Fruit fly (Drosophila melanogaster) whole organism, embryonic: ENCODE results near the gene CG42535.

Source experiments
- CG11456 ChIP-seq: fragments of 200-800 bp; sonication (Bioruptor generic); IDR thresholded peaks from 3 replicates; pipeline ENCODE4 v1.3.6; 2022; ENCODE audit warnings: missing biosample characterization, missing genetic modification characterization
- CG11560 ChIP-seq: fragments of 200-800 bp; sonication (Bioruptor generic); IDR thresholded peaks from 3 replicates; pipeline ENCODE4 v1.3.6; 2022; ENCODE audit warnings: missing biosample characterization, missing genetic modification characterization
- CG12391 ChIP-seq: fragments of 200-800 bp; sonication (Bioruptor generic); optimal IDR thresholded peaks from 3 replicates; lab custom pipeline; 2018; ENCODE audit warnings: missing biosample characterization, mild to moderate bottlenecking, missing genetic modification characterization, moderate library complexity
- CG14965 ChIP-seq: fragments of 200-800 bp; sonication (Bioruptor generic); optimal IDR thresholded peaks from 2 replicates; lab custom pipeline; 2016; ENCODE audit warnings: missing biosample characterization, missing genetic modification characterization, borderline replicate concordance
- CG16779 ChIP-seq: fragments of 200-800 bp; sonication (Bioruptor generic); IDR thresholded peaks from 2 replicates; pipeline ENCODE4 v1.3.6; 2022; ENCODE audit warnings: missing biosample characterization, missing genetic modification characterization
- CG16815 ChIP-seq: fragments of 200-800 bp; sonication (Bioruptor generic); optimal IDR thresholded peaks from 3 replicates; lab custom pipeline; 2017; ENCODE audit warnings: missing biosample characterization, mild to moderate bottlenecking, missing genetic modification characterization
- CG17186 ChIP-seq: fragments of 200-800 bp; sonication (Bioruptor generic); optimal IDR thresholded peaks from 3 replicates; lab custom pipeline; 2017; ENCODE audit warnings: missing biosample characterization, missing genetic modification reagents, missing genetic modification characterization
- CG1792 ChIP-seq: fragments of 200-800 bp; sonication (Bioruptor generic); optimal IDR thresholded peaks from 2 replicates; lab custom pipeline; 2016; ENCODE audit warnings: missing biosample characterization, missing genetic modification characterization
- CG18764 ChIP-seq: fragments of 200-800 bp; sonication (Bioruptor generic); optimal IDR thresholded peaks from 3 replicates; lab custom pipeline; 2016; ENCODE audit warnings: missing biosample characterization, missing genetic modification characterization
- CG30020 ChIP-seq: fragments of 200-800 bp; optimal IDR thresholded peaks from 2 replicates; lab custom pipeline; 2019; ENCODE audit warnings: missing biosample characterization, mild to moderate bottlenecking, missing genetic modification characterization, moderate library complexity
- CG3847 ChIP-seq: fragments of 200-800 bp; sonication (Bioruptor generic); IDR thresholded peaks from 2 replicates; pipeline ENCODE4 v1.3.6; 2022; ENCODE audit warnings: missing biosample characterization, missing genetic modification characterization
- CG43689 ChIP-seq: fragments of 200-800 bp; sonication (Bioruptor generic); IDR thresholded peaks from 2 replicates; pipeline ENCODE4 v1.3.6; 2022; ENCODE audit warnings: missing biosample characterization, missing genetic modification characterization
- CG4707 ChIP-seq: fragments of 200-800 bp; sonication (Bioruptor generic); optimal IDR thresholded peaks from 2 replicates; lab custom pipeline; 2018; ENCODE audit warnings: missing biosample characterization, mild to moderate bottlenecking, missing genetic modification characterization, moderate library complexity
- CG6254 ChIP-seq: fragments of 200-800 bp; sonication (Bioruptor generic); optimal IDR thresholded peaks from 3 replicates; lab custom pipeline; 2017; ENCODE audit warnings: mild to moderate bottlenecking, missing biosample characterization, missing genetic modification reagents, missing genetic modification characterization
- CG7357 ChIP-seq: fragments of 200-800 bp; sonication (Bioruptor generic); IDR thresholded peaks from 3 replicates; pipeline ENCODE4 v1.3.6; 2022; ENCODE audit warnings: missing biosample characterization, missing genetic modification characterization
- CG7928 ChIP-seq: fragments of 200-800 bp; sonication (Bioruptor generic); optimal IDR thresholded peaks from 2 replicates; lab custom pipeline; 2017; ENCODE audit warnings: missing biosample characterization, mild to moderate bottlenecking, missing genetic modification characterization
- CG8765 ChIP-seq: fragments of 200-800 bp; sonication (Bioruptor generic); IDR thresholded peaks from 2 replicates; pipeline ENCODE4 v1.3.6; 2022; ENCODE audit warnings: missing biosample characterization, missing genetic modification characterization
- CG9437 ChIP-seq: fragments of 200-800 bp; sonication (Bioruptor generic); optimal IDR thresholded peaks from 2 replicates; lab custom pipeline; 2018; ENCODE audit warnings: missing biosample characterization, mild to moderate bottlenecking, missing genetic modification characterization
- CkIIα-i1 ChIP-seq: fragments of 200-800 bp; sonication (Bioruptor generic); IDR thresholded peaks from 2 replicates; pipeline ENCODE4 v1.3.6; 2022; ENCODE audit warnings: missing biosample characterization, missing genetic modification characterization
- Dfd ChIP-seq, 2 experiments: fragments of >200 bp; optimal IDR thresholded peaks; 2 replicates each; lab custom pipeline; 2017; ENCODE audit warnings: missing biosample characterization in 2 of 2, missing genetic modification characterization in 2 of 2
- Dip3 ChIP-seq: fragments of 200-800 bp; sonication (Bioruptor generic); optimal IDR thresholded peaks from 3 replicates; lab custom pipeline; 2016; ENCODE audit warnings: missing biosample characterization, missing genetic modification characterization
- GATAe ChIP-seq: fragments of 200-800 bp; sonication (Bioruptor generic); conservative IDR thresholded peaks from 2 replicates; pipeline ENCODE4 v1.3.6; 2022; ENCODE audit warnings: missing biosample characterization, missing genetic modification characterization
- Jarid2 ChIP-seq: fragments of 200-800 bp; sonication (Bioruptor generic); optimal IDR thresholded peaks from 3 replicates; lab custom pipeline; 2017; ENCODE audit warnings: mild to moderate bottlenecking, missing biosample characterization, missing genetic modification reagents, missing genetic modification characterization
- MTF-1 ChIP-seq: fragments of 200-800 bp; sonication (Bioruptor generic); optimal IDR thresholded peaks from 2 replicates; lab custom pipeline; 2018; ENCODE audit warnings: missing biosample characterization, mild to moderate bottlenecking, missing genetic modification characterization, borderline replicate concordance
- NC2β ChIP-seq: fragments of 200-800 bp; sonication (Bioruptor generic); optimal IDR thresholded peaks from 2 replicates; lab custom pipeline; 2016; ENCODE audit warnings: missing biosample characterization, missing genetic modification characterization
- NK7.1 ChIP-seq: fragments of 200-800 bp; sonication (Bioruptor generic); optimal IDR thresholded peaks from 3 replicates; lab custom pipeline; 2016; ENCODE audit warnings: missing biosample characterization, missing genetic modification characterization
- Opbp ChIP-seq: fragments of 200-800 bp; sonication (Bioruptor generic); IDR thresholded peaks from 3 replicates; pipeline ENCODE4 v1.3.6; 2022; ENCODE audit warnings: missing biosample characterization, missing genetic modification characterization; ENCODE audit not compliant: partially characterized antibody
- Side ChIP-seq: fragments of 200-800 bp; sonication (Bioruptor generic); optimal IDR thresholded peaks from 2 replicates; lab custom pipeline; 2016; ENCODE audit warnings: missing biosample characterization, missing genetic modification characterization
- bbx ChIP-seq: fragments of 200-800 bp; sonication (Bioruptor generic); IDR thresholded peaks from 2 replicates; pipeline ENCODE4 v1.3.6; 2022; ENCODE audit warnings: missing biosample characterization, missing genetic modification characterization; ENCODE audit not compliant: partially characterized antibody
- br ChIP-seq: fragments of >200 bp; optimal IDR thresholded peaks from 2 replicates; lab custom pipeline; 2017
- chif ChIP-seq, 2 experiments: fragments of 200-800 bp; sonication (Bioruptor generic); optimal IDR thresholded peaks; 3 replicates each; lab custom pipeline; 2016; ENCODE audit warnings: missing biosample characterization in 2 of 2, missing genetic modification characterization in 2 of 2
- crol ChIP-seq: fragments of 200-800 bp; sonication (Bioruptor generic); IDR thresholded peaks from 2 replicates; pipeline ENCODE4 v1.3.6; 2022; ENCODE audit warnings: missing biosample characterization, missing genetic modification characterization
- dan ChIP-seq: fragments of 200-800 bp; sonication (Bioruptor generic); IDR thresholded peaks from 2 replicates; pipeline ENCODE4 v1.3.6; 2022; ENCODE audit warnings: missing biosample characterization, missing genetic modification characterization
- danr ChIP-seq: fragments of 200-800 bp; sonication (Bioruptor generic); IDR thresholded peaks from 2 replicates; pipeline ENCODE4 v1.3.6; 2022; ENCODE audit warnings: missing biosample characterization, missing genetic modification characterization
- dm ChIP-seq: fragments of 200-800 bp; sonication (Bioruptor generic); optimal IDR thresholded peaks from 3 replicates; lab custom pipeline; 2016; ENCODE audit warnings: missing biosample characterization, missing genetic modification characterization
- dmrt99B ChIP-seq: fragments of 200-800 bp; sonication (Bioruptor generic); optimal IDR thresholded peaks from 2 replicates; lab custom pipeline; 2018; ENCODE audit warnings: missing biosample characterization, mild to moderate bottlenecking, missing genetic modification characterization, moderate library complexity
- dysf ChIP-seq: fragments of 200-800 bp; sonication (Bioruptor generic); IDR thresholded peaks from 3 replicates; pipeline ENCODE4 v1.3.6; 2022; ENCODE audit warnings: missing biosample characterization, missing genetic modification characterization
- exex ChIP-seq: fragments of 200-800 bp; sonication (Bioruptor generic); optimal IDR thresholded peaks from 4 replicates; lab custom pipeline; 2018; ENCODE audit warnings: missing biosample characterization, mild to moderate bottlenecking, missing genetic modification characterization, moderate library complexity
- fd64A ChIP-seq: fragments of 200-800 bp; sonication (Bioruptor generic); optimal IDR thresholded peaks from 3 replicates; lab custom pipeline; 2018; ENCODE audit warnings: missing biosample characterization, mild to moderate bottlenecking, missing genetic modification characterization
- gsb ChIP-seq: fragments of 200-800 bp; sonication (Bioruptor generic); IDR thresholded peaks from 2 replicates; pipeline ENCODE4 v1.3.6; 2022; ENCODE audit warnings: missing biosample characterization, missing genetic modification characterization
- hb ChIP-seq: fragments of 200-800 bp; sonication (Bioruptor generic); IDR thresholded peaks from 3 replicates; pipeline ENCODE4 v1.3.6; 2022; ENCODE audit warnings: missing biosample characterization, missing genetic modification characterization; ENCODE audit not compliant: partially characterized antibody
- p53 ChIP-seq: fragments of 200-800 bp; sonication (Bioruptor generic); optimal IDR thresholded peaks from 2 replicates; lab custom pipeline; 2016; ENCODE audit warnings: missing biosample characterization, missing genetic modification characterization
- pum ChIP-seq: fragments of 200-800 bp; sonication (Bioruptor generic); optimal IDR thresholded peaks from 2 replicates; lab custom pipeline; 2016; ENCODE audit warnings: missing biosample characterization, missing genetic modification characterization
- pzg ChIP-seq: fragments of 200-800 bp; sonication (Bioruptor generic); optimal IDR thresholded peaks from 3 replicates; lab custom pipeline; 2018; ENCODE audit warnings: missing biosample characterization, mild to moderate bottlenecking, missing genetic modification characterization, moderate library complexity
- sc ChIP-seq, 3 experiments: fragments of >200 bp in 2 of 3; fragments of 200-800 bp in 1 of 3; sonication (Bioruptor generic) in 1 of 3; optimal IDR thresholded peaks; 2 replicates in 2 of 3; 3 replicates in 1 of 3; lab custom pipeline; 2017; ENCODE audit warnings: mild to moderate bottlenecking in 1 of 3, missing biosample characterization in 1 of 3, missing genetic modification characterization in 1 of 3, missing genetic modification reagents in 1 of 3
- sens ChIP-seq: fragments of 200-800 bp; sonication (Bioruptor generic); peaks from one replicate; lab custom pipeline; 2016; ENCODE audit warnings: missing biosample characterization, missing genetic modification characterization
- sima ChIP-seq: fragments of 200-800 bp; sonication (Bioruptor generic); optimal IDR thresholded peaks from 2 replicates; lab custom pipeline; 2016; ENCODE audit warnings: missing biosample characterization, missing genetic modification characterization
- so ChIP-seq: fragments of 200-800 bp; sonication (Bioruptor generic); IDR thresholded peaks from 3 replicates; pipeline ENCODE4 v1.3.6; 2022; ENCODE audit warnings: missing biosample characterization, missing genetic modification characterization
- sqz ChIP-seq: fragments of 200-800 bp; sonication (Bioruptor generic); optimal IDR thresholded peaks from 3 replicates; lab custom pipeline; 2018; ENCODE audit warnings: missing biosample characterization, mild to moderate bottlenecking, missing genetic modification characterization
- wor ChIP-seq: fragments of 200-800 bp; sonication (Bioruptor generic); IDR thresholded peaks from 2 replicates; pipeline ENCODE4 v1.3.6; 2022; ENCODE audit warnings: missing biosample characterization, missing genetic modification characterization
- zf30C ChIP-seq: fragments of 200-800 bp; sonication (Bioruptor generic); optimal IDR thresholded peaks from 3 replicates; lab custom pipeline; 2018; ENCODE audit warnings: missing biosample characterization, mild to moderate bottlenecking, missing genetic modification characterization

Gene CG42535

DNA sequence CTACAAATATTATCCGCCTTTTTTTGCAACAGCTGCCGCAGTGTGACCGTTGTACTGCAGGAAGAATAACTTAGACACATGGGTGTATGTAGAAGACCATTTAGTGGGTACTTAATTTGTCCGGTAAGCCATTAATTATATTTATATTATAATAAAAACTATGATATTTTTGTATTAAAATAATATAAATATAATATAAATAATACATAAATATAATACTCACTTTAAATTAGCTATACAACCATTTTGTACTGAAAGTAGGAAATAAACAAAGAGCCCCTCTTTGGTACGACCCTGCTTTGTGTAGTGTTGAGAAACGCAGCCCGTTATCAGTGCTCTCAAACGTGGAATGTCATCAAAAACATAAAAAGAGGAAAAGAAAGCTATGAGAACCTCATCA is 7.1 kb upstream of the CG42535 start, which contains the start of gene Cnep1r2 (continued):
- TF ChIP-seq NC2β (GFP tag; lab: Kevin White, UChicago), result peak; percentile 35
- TF ChIP-seq CG11456 (GFP tag; lab: Robert Waterston, UW), result peak; percentile 93
- TF ChIP-seq bbx, result 0 out of 2 replicates have a peak, but pooled peaks have one; percentile 20
- TF ChIP-seq pzg (GFP tag; lab: Kevin White, UChicago), result peak; percentile 21
- TF ChIP-seq CG17186 (GFP tag; lab: Kevin White, UChicago), result no peak
- peak; percentile 72 for TF ChIP-seq CG4707 (GFP tag; lab: Kevin White, UChicago)
- TF ChIP-seq CG1792, result peak; percentile 16
- no peak for TF ChIP-seq p53 (GFP tag; lab: Kevin White, UChicago)
- peak; percentile 98 for TF ChIP-seq CG12391
- peak; percentile 80 for TF ChIP-seq Dip3 (GFP tag; lab: Kevin White, UChicago)
- peak; percentile 1 for TF ChIP-seq dm (GFP tag; lab: Kevin White, UChicago)
- TF ChIP-seq CG7928, result peak; percentile 58
- peak; percentile 97 for TF ChIP-seq dysf
- no peak for TF ChIP-seq br (lab: Kevin White, UChicago)
- TF ChIP-seq CkIIα-i1 (GFP tag; lab: Robert Waterston, UW), result peak; percentile 41; the same call in 1 of the 2 replicates
- TF ChIP-seq CG3847 (GFP tag; lab: Robert Waterston, UW), result peak; percentile 98
- peak; percentile 87 for TF ChIP-seq gsb (GFP tag; lab: Robert Waterston, UW)
- TF ChIP-seq sqz (GFP tag; lab: Kevin White, UChicago), result peak; percentile 95
- TF ChIP-seq Jarid2 (GFP tag; lab: Kevin White, UChicago), result peak; percentile 77
- peak; percentile 94 for TF ChIP-seq wor (GFP tag; lab: Robert Waterston, UW)
- peak; percentile 95 for TF ChIP-seq CG16815 (GFP tag; lab: Kevin White, UChicago)
- peak; percentile 35; the same call in 1 of the 2 replicates for TF ChIP-seq crol
- TF ChIP-seq so (GFP tag; lab: Robert Waterston, UW), result peak; percentile 93
- TF ChIP-seq MTF-1, result peak; percentile 83
- peak; percentile 49; the same call in 1 of the 2 replicates for TF ChIP-seq CG16779 (GFP tag; lab: Robert Waterston, UW)
- TF ChIP-seq zf30C (GFP tag; lab: Kevin White, UChicago), result peak; percentile 47
- peak; percentile 89 for TF ChIP-seq CG8765 (GFP tag; lab: Robert Waterston, UW)
- TF ChIP-seq CG7357 (GFP tag; lab: Robert Waterston, UW), result peak; percentile 89
- peak; percentile 86 for TF ChIP-seq GATAe (GFP tag; lab: Robert Waterston, UW)
- peak; percentile 84 for TF ChIP-seq danr (GFP tag; lab: Robert Waterston, UW)
- peak; percentile 84 for TF ChIP-seq exex
- TF ChIP-seq CG11560 (tag; lab: Robert Waterston, UW), result peak; percentile 91
- no peak for TF ChIP-seq hb (GFP tag; lab: Robert Waterston, UW)
- no peak for TF ChIP-seq Dfd (GFP tag; optimal IDR thresholded peaks at IDR 0.05; lab: Kevin White, UChicago)
- TF ChIP-seq dmrt99B, result peak; percentile 96
- peak; percentile 69 to 72 for TF ChIP-seq chif (GFP tag; optimal IDR thresholded peaks at IDR 0.05; lab: Kevin White, UChicago)
- TF ChIP-seq fd64A (GFP tag; lab: Kevin White, UChicago), result peak; percentile 24
- peak; percentile 84 for TF ChIP-seq CG18764 (GFP tag; lab: Kevin White, UChicago)
- TF ChIP-seq CG30020 (tag; lab: Kevin White, UChicago), result peak; percentile 90
- TF ChIP-seq dan (GFP tag; lab: Robert Waterston, UW), result peak; percentile 80
- no peak for TF ChIP-seq CG14965 (GFP tag; lab: Kevin White, UChicago)
- no peak for TF ChIP-seq sima
- TF ChIP-seq CG6254, result peak; percentile 88
- TF ChIP-seq Opbp, result no peak
- TF ChIP-seq pum (GFP tag; lab: Kevin White, UChicago), result peak; percentile 78
- TF ChIP-seq NK7.1, result peak; percentile 47
- TF ChIP-seq CG9437, result peak; percentile 93
- peak; percentile 59 for TF ChIP-seq Side
- TF ChIP-seq CG43689 (GFP tag; lab: Robert Waterston, UW), result peak; percentile 88
- TF ChIP-seq sens (GFP tag; lab: Kevin White, UChicago), result peak; percentile 90
- TF ChIP-seq sc (optimal IDR thresholded peaks at IDR 0.05; lab: Kevin White, UChicago), result no peak
- TF ChIP-seq sc (GFP tag; optimal IDR thresholded peaks at IDR 0.05; lab: Kevin White, UChicago), result peak; percentile 94
